Worm (Caenorhabditis elegans) whole organism, young adult: ENCODE results near the gene C44H9.4.

Source experiments
- B0035.1 ChIP-seq: sonication (generic microtip); optimal IDR thresholded peaks from 2 replicates; lab custom pipeline; 2016; ENCODE audit warnings: missing genetic modification characterization, mild to moderate bottlenecking, missing compliant biosample characterization, missing genotype, missing genetic modification reagents
- C17E4.6 ChIP-seq: fragments of 200-800 bp; sonication (Bioruptor generic); IDR thresholded peaks from 2 replicates; pipeline ENCODE4 v1.3.6; 2022; ENCODE audit warnings: missing genetic modification reagents, missing genetic modification characterization, missing compliant biosample characterization
- F22D6.2 ChIP-seq: sonication (generic microtip); optimal IDR thresholded peaks from 2 replicates; lab custom pipeline; 2016; ENCODE audit warnings: mild to moderate bottlenecking, missing genetic modification characterization, missing compliant biosample characterization
- F33H1.4 ChIP-seq: fragments of 200-800 bp; sonication (Bioruptor generic); IDR thresholded peaks from 2 replicates; pipeline ENCODE4 v1.3.6; 2022; ENCODE audit warnings: missing genetic modification reagents, missing genetic modification characterization, missing compliant biosample characterization
- F49E8.2 ChIP-seq: sonication (generic microtip); optimal IDR thresholded peaks from 3 replicates; lab custom pipeline; 2017; ENCODE audit warnings: missing genetic modification characterization, mild to moderate bottlenecking, missing compliant biosample characterization, antibody characterized with exemption, moderate library complexity; ENCODE audit not compliant: insufficient read depth
- F52B5.7 ChIP-seq: sonication (generic microtip); optimal IDR thresholded peaks from 2 replicates; lab custom pipeline; 2016; ENCODE audit warnings: mild to moderate bottlenecking, missing genetic modification characterization, missing compliant biosample characterization
- K11D2.4 ChIP-seq: fragments of 200-800 bp; sonication (Bioruptor generic); IDR thresholded peaks from 2 replicates; pipeline ENCODE4 v1.3.6; 2022; ENCODE audit warnings: missing genetic modification reagents, missing genetic modification characterization, missing compliant biosample characterization
- T07F8.4 ChIP-seq: sonication (generic microtip); optimal IDR thresholded peaks from 2 replicates; lab custom pipeline; 2016; ENCODE audit warnings: mild to moderate bottlenecking, missing genetic modification characterization, moderate library complexity, missing compliant biosample characterization
- Y67H2A.10 ChIP-seq: fragments of 200-800 bp; sonication (Bioruptor generic); conservative IDR thresholded peaks from 2 replicates; pipeline ENCODE4 v1.3.6; 2022; ENCODE audit warnings: missing genetic modification reagents, missing genetic modification characterization, missing compliant biosample characterization
- Y95B8A.8 ChIP-seq: fragments of 200-800 bp; sonication (Bioruptor generic); IDR thresholded peaks from 2 replicates; pipeline ENCODE4 v1.3.6; 2022; ENCODE audit warnings: missing genetic modification reagents, missing genetic modification characterization, missing compliant biosample characterization
- aptf-2 ChIP-seq: fragments of 200-800 bp; sonication (Bioruptor generic); conservative IDR thresholded peaks from 2 replicates; pipeline ENCODE4 v1.3.6; 2022; ENCODE audit warnings: missing genetic modification reagents, missing genetic modification characterization, missing compliant biosample characterization
- atf-7 ChIP-seq: sonication (generic microtip); optimal IDR thresholded peaks from 2 replicates; lab custom pipeline; 2017; ENCODE audit warnings: mild to moderate bottlenecking, missing genetic modification characterization, missing compliant biosample characterization
- bed-2 ChIP-seq: fragments of 200-800 bp; sonication (Bioruptor generic); IDR thresholded peaks from 2 replicates; pipeline ENCODE4 v1.3.6; 2022; ENCODE audit warnings: missing genetic modification reagents, missing genetic modification characterization, missing compliant biosample characterization
- cebp-1 ChIP-seq, 2 experiments: fragments of 200-800 bp in 1 of 2; sonication (Bioruptor generic) in 1 of 2; sonication (generic microtip) in 1 of 2; IDR thresholded peaks in 1 of 2; optimal IDR thresholded peaks in 1 of 2; 2 replicates each; pipeline versions ENCODE4 v1.3.6 to Lab custom; 2017 to 2022; ENCODE audit warnings: missing compliant biosample characterization in 2 of 2, missing genetic modification characterization in 2 of 2, mild to moderate bottlenecking in 1 of 2, missing genetic modification reagents in 1 of 2, moderate library complexity in 1 of 2
- cebp-2 ChIP-seq: fragments of 200-800 bp; sonication (Bioruptor generic); IDR thresholded peaks from 2 replicates; pipeline ENCODE4 v1.3.6; 2022; ENCODE audit warnings: missing genetic modification characterization, missing compliant biosample characterization
- ceh-79 ChIP-seq: sonication (generic microtip); optimal IDR thresholded peaks from 2 replicates; lab custom pipeline; 2017; ENCODE audit warnings: mild to moderate bottlenecking, missing genetic modification characterization, missing compliant biosample characterization
- dox-1 ChIP-seq: fragments of 200-800 bp; sonication (Bioruptor generic); IDR thresholded peaks from 2 replicates; pipeline ENCODE4 v1.3.6; 2022; ENCODE audit warnings: missing genetic modification reagents, missing genetic modification characterization, missing compliant biosample characterization
- egl-18 ChIP-seq: fragments of 200-800 bp; sonication (Bioruptor generic); IDR thresholded peaks from 2 replicates; pipeline ENCODE4 v1.3.6; 2022; ENCODE audit warnings: missing genetic modification reagents, missing genetic modification characterization, missing compliant biosample characterization
- egl-44 ChIP-seq: fragments of 200-800 bp; sonication (Bioruptor generic); IDR thresholded peaks from 2 replicates; pipeline ENCODE4 v1.3.6; 2022; ENCODE audit warnings: missing genetic modification reagents, missing genetic modification characterization, missing compliant biosample characterization
- fkh-3 ChIP-seq: sonication (generic microtip); optimal IDR thresholded peaks from 2 replicates; lab custom pipeline; 2016; ENCODE audit warnings: mild to moderate bottlenecking, missing genetic modification characterization, missing compliant biosample characterization
- gei-17 ChIP-seq: fragments of 200-800 bp; sonication (Bioruptor generic); optimal IDR thresholded peaks from 2 replicates; lab custom pipeline; 2018; ENCODE audit warnings: mild to moderate bottlenecking, missing genetic modification characterization, missing compliant biosample characterization
- hmg-1.2 ChIP-seq: fragments of 200-800 bp; sonication (Bioruptor generic); IDR thresholded peaks from 2 replicates; pipeline ENCODE4 v1.3.6; 2022; ENCODE audit warnings: missing genetic modification reagents, missing genetic modification characterization, missing compliant biosample characterization
- hmg-20 ChIP-seq: fragments of 200-800 bp; sonication (Bioruptor generic); IDR thresholded peaks from 2 replicates; pipeline ENCODE4 v1.3.6; 2022; ENCODE audit warnings: missing genetic modification reagents, missing genetic modification characterization, missing compliant biosample characterization
- hsf-1 ChIP-seq: fragments of 200-800 bp; sonication (Bioruptor generic); IDR thresholded peaks from 2 replicates; pipeline ENCODE4 v1.3.6; 2022; ENCODE audit warnings: missing genetic modification reagents, missing genetic modification characterization, missing compliant biosample characterization
- lag-1 ChIP-seq: fragments of 200-800 bp; sonication (Bioruptor generic); IDR thresholded peaks from 2 replicates; pipeline ENCODE4 v1.3.6; 2022; ENCODE audit warnings: missing genetic modification reagents, missing genetic modification characterization, missing compliant biosample characterization
- lin-35 ChIP-seq, 3 experiments: fragments of 150-350 bp in 2 of 3; sonication (generic microtip) in 1 of 3; optimal IDR thresholded peaks; 2 replicates each; lab custom pipeline; 2014 to 2018; ENCODE audit warnings: missing biosample characterization in 3 of 3, missing genetic modification characterization in 3 of 3, missing genetic modification reagents in 3 of 3
- lin-40 ChIP-seq: sonication (generic microtip); optimal IDR thresholded peaks from 2 replicates; lab custom pipeline; 2016; ENCODE audit warnings: missing genetic modification characterization, mild to moderate bottlenecking, missing compliant biosample characterization, missing genotype, missing genetic modification reagents
- madf-3 ChIP-seq: fragments of 200-800 bp; sonication (Bioruptor generic); IDR thresholded peaks from 2 replicates; pipeline ENCODE4 v1.3.6; 2022; ENCODE audit warnings: missing genetic modification reagents, missing genetic modification characterization, missing compliant biosample characterization
- mcd-1 ChIP-seq: fragments of 200-800 bp; sonication (Bioruptor generic); IDR thresholded peaks from 2 replicates; pipeline ENCODE4 v1.3.6; 2022; ENCODE audit warnings: missing genetic modification reagents, missing genetic modification characterization, missing compliant biosample characterization
- mes-4 ChIP-seq: sonication (generic microtip); optimal IDR thresholded peaks from 2 replicates; lab custom pipeline; 2016; ENCODE audit warnings: missing genotype, missing genetic modification characterization, missing compliant biosample characterization
- nhr-80 ChIP-seq: sonication (generic microtip); optimal IDR thresholded peaks from 2 replicates; lab custom pipeline; 2016; ENCODE audit warnings: missing genetic modification characterization, missing compliant biosample characterization
- repo-1 ChIP-seq: sonication (generic microtip); optimal IDR thresholded peaks from 2 replicates; lab custom pipeline; 2017; ENCODE audit warnings: mild to moderate bottlenecking, missing genetic modification characterization, missing compliant biosample characterization
- rpc-1 ChIP-seq, 2 experiments: fragments of 150-350 bp in 1 of 2; sonication (generic microtip) in 1 of 2; optimal IDR thresholded peaks; 2 replicates each; lab custom pipeline; 2014 to 2018; ENCODE audit warnings: missing biosample characterization in 1 of 2, missing genetic modification characterization in 1 of 2, missing genetic modification reagents in 1 of 2, missing genotype in 1 of 2
- sea-2 ChIP-seq: fragments of 200-800 bp; sonication (Bioruptor generic); IDR thresholded peaks from 2 replicates; pipeline ENCODE4 v1.3.6; 2022; ENCODE audit warnings: missing genetic modification characterization, missing compliant biosample characterization
- xnd-1 ChIP-seq: sonication (generic microtip); optimal IDR thresholded peaks from 2 replicates; lab custom pipeline; 2016; ENCODE audit warnings: missing genotype, missing genetic modification reagents, missing genetic modification characterization, missing compliant biosample characterization
- zfh-2 ChIP-seq: fragments of 200-800 bp; sonication (Bioruptor generic); conservative IDR thresholded peaks from 2 replicates; pipeline ENCODE4 v1.3.6; 2022; ENCODE audit warnings: missing genetic modification reagents, missing genetic modification characterization, missing compliant biosample characterization
- ztf-18 ChIP-seq: sonication (generic microtip); optimal IDR thresholded peaks from 2 replicates; lab custom pipeline; 2016; ENCODE audit warnings: missing genotype, mild to moderate bottlenecking, missing genetic modification characterization, missing compliant biosample characterization
- ztf-26 ChIP-seq: sonication (generic microtip); optimal IDR thresholded peaks from 2 replicates; lab custom pipeline; 2017; ENCODE audit warnings: missing genetic modification characterization, missing compliant biosample characterization
- ztf-6 ChIP-seq: fragments of 200-800 bp; sonication (Bioruptor generic); IDR thresholded peaks from 2 replicates; pipeline ENCODE4 v1.3.6; 2022; ENCODE audit warnings: missing genetic modification reagents, missing genetic modification characterization, missing compliant biosample characterization

Gene C44H9.4

ce11 chrV:12881396-12881795 lies 45.9 kb downstream of the C44H9.4 start:
- TF ChIP-seq rpc-1 (optimal IDR thresholded peaks at IDR 0.05; lab: Kevin White, UChicago) (no peak), rpc-1 (tag; optimal IDR thresholded peaks at IDR 0.05; lab: Kevin White, UChicago) (no peak), ztf-26 (tag; lab: Kevin White, UChicago) (no peak), Y67H2A.10 (no peak), sea-2 (GFP tag; lab: Robert Waterston, UW) (no peak), ceh-79 (tag; lab: Kevin White, UChicago) (no peak), F33H1.4 (GFP tag; lab: Robert Waterston, UW) (no peak), T07F8.4 (tag; lab: Kevin White, UChicago) (no peak), mcd-1 (GFP tag; lab: Robert Waterston, UW) (no peak), madf-3 (GFP tag; lab: Robert Waterston, UW) (no peak), cebp-1 (GFP tag; IDR thresholded peaks at IDR 0.05; lab: Robert Waterston, UW) (no peak), cebp-1 (tag; optimal IDR thresholded peaks at IDR 0.05; lab: Kevin White, UChicago) (no peak)

- TF ChIP-seq egl-44 (no peak), mes-4 (no peak), Y67H2A.10 (no peak), atf-7 (no peak), xnd-1 (tag; lab: Kevin White, UChicago) (no peak), lag-1 (no peak), dox-1 (GFP tag; lab: Robert Waterston, UW) (no peak), F52B5.7 (tag; lab: Kevin White, UChicago) (no peak), B0035.1 (tag; lab: Kevin White, UChicago) (no peak), fkh-3 (tag; lab: Kevin White, UChicago) (no peak), aptf-2 (GFP tag; lab: Robert Waterston, UW) (no peak), C17E4.6 (GFP tag; lab: Robert Waterston, UW) (no peak), lin-35 (GFP tag; optimal IDR thresholded peaks at IDR 0.05; lab: Kevin White, UChicago) (no peak), gei-17 (GFP tag; lab: Kevin White, UChicago) (no peak), ztf-6 (GFP tag; lab: Robert Waterston, UW) (no peak), lin-40 (tag; lab: Kevin White, UChicago) (no peak), F22D6.2 (tag; lab: Kevin White, UChicago) (no peak), bed-2 (GFP tag; lab: Robert Waterston, UW) (no peak)
Observed at ce11 chrV:12882370-12882769, 46.9 kb downstream of the C44H9.4 start.

ce11 chrV:12885860-12886259 lies 50.4 kb downstream of the C44H9.4 start, which contains the start of gene glb-24:
glb-24 (minus strand) TSS chrV:12885960.
- TF ChIP-seq egl-18 (GFP tag; lab: Robert Waterston, UW) = no peak
- no peak for TF ChIP-seq nhr-80
- no peak for TF ChIP-seq ztf-18
- TF ChIP-seq repo-1 (tag; lab: Kevin White, UChicago) = no peak
- no peak for TF ChIP-seq mes-4
- TF ChIP-seq cebp-2 (GFP tag; lab: Robert Waterston, UW) = no peak
- no peak for TF ChIP-seq hsf-1 (GFP tag; lab: Robert Waterston, UW)
- no peak for TF ChIP-seq zfh-2 (GFP tag; lab: Robert Waterston, UW)
- no peak for TF ChIP-seq F49E8.2 (tag; lab: Kevin White, UChicago)
- no peak for TF ChIP-seq sea-2 (GFP tag; lab: Robert Waterston, UW)
- TF ChIP-seq K11D2.4 (GFP tag; lab: Robert Waterston, UW) = no peak
- no peak for TF ChIP-seq hmg-1.2
- TF ChIP-seq hmg-20 (GFP tag; lab: Robert Waterston, UW) = no peak
- TF ChIP-seq Y95B8A.8 (GFP tag; lab: Robert Waterston, UW) = no peak
